Worm (Caenorhabditis elegans) whole organism, L1 larva: ENCODE measurements around the gene K08B5.1.
A peak's percentile ranks its signal among the peaks of the same experiment; 100 is the strongest.

Experiments
- C16A3.4 ChIP-seq: fragments of 150-350 bp; optimal IDR thresholded peaks from 2 replicates; lab custom pipeline; 2014; ENCODE audit warnings: missing biosample characterization, missing genetic modification characterization
- F16B12.6 ChIP-seq: fragments of 150-350 bp; optimal IDR thresholded peaks from 2 replicates; lab custom pipeline; 2014; ENCODE audit warnings: missing biosample characterization, missing genetic modification characterization
- aha-1 ChIP-seq: fragments of 150-350 bp; optimal IDR thresholded peaks from 2 replicates; lab custom pipeline; 2014; ENCODE audit warnings: missing biosample characterization, missing genetic modification characterization
- alr-1 ChIP-seq: fragments of 200-800 bp; sonication (Bioruptor generic); optimal IDR thresholded peaks from 2 replicates; lab custom pipeline; 2018; ENCODE audit warnings: borderline replicate concordance, mild to moderate bottlenecking, missing genetic modification characterization, missing compliant biosample characterization
- aly-2 ChIP-seq: fragments of 150-350 bp; optimal IDR thresholded peaks from 2 replicates; lab custom pipeline; 2014; ENCODE audit warnings: missing biosample characterization, missing genetic modification characterization
- ama-1 ChIP-seq: fragments of 150-350 bp; optimal IDR thresholded peaks from 2 replicates; lab custom pipeline; 2014
- ceh-63 ChIP-seq: fragments of 200-800 bp; sonication (Bioruptor generic); optimal IDR thresholded peaks from 2 replicates; lab custom pipeline; 2018; ENCODE audit warnings: mild to moderate bottlenecking, missing genetic modification characterization, missing compliant biosample characterization
- ceh-8 ChIP-seq: fragments of 200-800 bp; sonication (Bioruptor generic); optimal IDR thresholded peaks from 2 replicates; lab custom pipeline; 2018; ENCODE audit warnings: mild to moderate bottlenecking, missing genetic modification characterization, moderate library complexity, missing compliant biosample characterization
- ceh-82 ChIP-seq, 3 experiments: fragments of 150-350 bp in 1 of 3; sonication (generic microtip) in 2 of 3; optimal IDR thresholded peaks; 2 replicates each; lab custom pipeline; 2014 to 2017; ENCODE audit warnings: missing biosample characterization in 3 of 3, missing genetic modification characterization in 3 of 3
- ceh-88 ChIP-seq: fragments of 200-800 bp; sonication (Bioruptor generic); IDR thresholded peaks from 2 replicates; pipeline ENCODE4 v1.3.6; 2022; ENCODE audit warnings: missing genetic modification characterization, missing compliant biosample characterization
- ceh-90 ChIP-seq: sonication (generic microtip); optimal IDR thresholded peaks from 2 replicates; lab custom pipeline; 2016; ENCODE audit warnings: missing genetic modification characterization, missing compliant biosample characterization
- ces-1 ChIP-seq: fragments of 150-350 bp; optimal IDR thresholded peaks from 2 replicates; lab custom pipeline; 2014; ENCODE audit warnings: missing biosample characterization, missing genetic modification reagents, missing genetic modification characterization
- dpl-1 ChIP-seq, 3 experiments: fragments of 150-350 bp in 2 of 3; sonication (generic microtip) in 1 of 3; optimal IDR thresholded peaks; 2 replicates each; lab custom pipeline; 2014 to 2017; ENCODE audit warnings: missing biosample characterization in 3 of 3, missing genetic modification characterization in 3 of 3, missing genetic modification reagents in 3 of 3
- efl-1 ChIP-seq, 4 experiments: fragments of 150-350 bp; optimal IDR thresholded peaks in 3 of 4; peaks in 1 of 4; 1 replicate in 1 of 4; 2 replicates in 3 of 4; lab custom pipeline; 2014; ENCODE audit warnings: missing biosample characterization in 2 of 4, missing genetic modification characterization in 2 of 4, missing genetic modification reagents in 2 of 4
- efl-3 ChIP-seq: fragments of 200-800 bp; sonication (Bioruptor generic); optimal IDR thresholded peaks from 2 replicates; lab custom pipeline; 2018; ENCODE audit warnings: mild to moderate bottlenecking, missing genetic modification characterization, missing compliant biosample characterization
- egl-13 ChIP-seq: sonication (generic microtip); optimal IDR thresholded peaks from 2 replicates; lab custom pipeline; 2016; ENCODE audit warnings: missing genotype, missing genetic modification reagents, missing genetic modification characterization, missing compliant biosample characterization
- elt-2 ChIP-seq: sonication (generic microtip); optimal IDR thresholded peaks from 2 replicates; lab custom pipeline; 2016; ENCODE audit warnings: missing genetic modification characterization, mild to moderate bottlenecking, inconsistent platforms, missing compliant biosample characterization, missing genetic modification reagents
- elt-3 ChIP-seq, 6 experiments: fragments of 150-350 bp in 1 of 6; sonication (generic microtip); optimal IDR thresholded peaks; 2 replicates each; lab custom pipeline; 2017 to 2018; ENCODE audit warnings: missing biosample characterization in 6 of 6, missing genetic modification characterization in 6 of 6, inconsistent platforms in 1 of 6
- ets-5 ChIP-seq: fragments of 200-800 bp; sonication (Bioruptor generic); IDR thresholded peaks from 2 replicates; pipeline ENCODE4 v1.3.6; 2022; ENCODE audit warnings: missing genetic modification characterization, missing compliant biosample characterization
- fos-1 ChIP-seq: fragments of 150-350 bp; optimal IDR thresholded peaks from 2 replicates; lab custom pipeline; 2014; ENCODE audit warnings: missing biosample characterization, missing genetic modification characterization
- grh-1 ChIP-seq: fragments of 200-800 bp; sonication (Bioruptor generic); IDR thresholded peaks from 2 replicates; pipeline ENCODE4 v1.3.6; 2022; ENCODE audit warnings: missing genetic modification reagents, missing genetic modification characterization, missing compliant biosample characterization
- hlh-4 ChIP-seq: sonication (generic microtip); optimal IDR thresholded peaks from 2 replicates; lab custom pipeline; 2016; ENCODE audit warnings: mild to moderate bottlenecking, missing genetic modification characterization, missing compliant biosample characterization
- isw-1 ChIP-seq: fragments of 200-800 bp; sonication (Bioruptor generic); IDR thresholded peaks from 2 replicates; pipeline ENCODE4 v1.3.6; 2022; ENCODE audit warnings: missing genetic modification characterization, missing compliant biosample characterization
- jun-1 ChIP-seq: fragments of 150-350 bp; optimal IDR thresholded peaks from 2 replicates; lab custom pipeline; 2014; ENCODE audit warnings: missing biosample characterization, missing genetic modification reagents, missing genetic modification characterization
- lin-14 ChIP-seq: fragments of 200-800 bp; sonication (Bioruptor generic); optimal IDR thresholded peaks from 2 replicates; lab custom pipeline; 2018; ENCODE audit warnings: mild to moderate bottlenecking, missing genetic modification characterization, moderate library complexity, missing compliant biosample characterization
- lin-15B ChIP-seq: fragments of 150-350 bp; sonication (generic microtip); optimal IDR thresholded peaks from 3 replicates; lab custom pipeline; 2014; ENCODE audit warnings: missing biosample characterization, missing genetic modification characterization
- lin-35 ChIP-seq, 2 experiments: fragments of 150-350 bp; optimal IDR thresholded peaks; 2 replicates each; lab custom pipeline; 2014; ENCODE audit warnings: missing biosample characterization in 2 of 2, missing genetic modification characterization in 2 of 2, missing genetic modification reagents in 2 of 2
- lin-39 ChIP-seq: fragments of 150-350 bp; optimal IDR thresholded peaks from 2 replicates; lab custom pipeline; 2014; ENCODE audit warnings: missing biosample characterization, missing genetic modification reagents, missing genetic modification characterization
- lir-3 ChIP-seq: sonication (generic microtip); optimal IDR thresholded peaks from 2 replicates; lab custom pipeline; 2016; ENCODE audit warnings: mild to moderate bottlenecking, missing genetic modification characterization, moderate library complexity, missing compliant biosample characterization; ENCODE audit not compliant: poor library complexity
- lsy-2 ChIP-seq, 2 experiments: fragments of 150-350 bp; optimal IDR thresholded peaks; 2 replicates each; lab custom pipeline; 2014; ENCODE audit warnings: missing biosample characterization in 2 of 2, missing genetic modification characterization in 2 of 2
- mab-9 ChIP-seq: fragments of 200-800 bp; sonication (Bioruptor generic); IDR thresholded peaks from 2 replicates; pipeline ENCODE4 v1.3.6; 2022; ENCODE audit warnings: missing genetic modification reagents, missing genetic modification characterization, missing compliant biosample characterization
- mep-1 ChIP-seq: fragments of 150-350 bp; optimal IDR thresholded peaks from 2 replicates; lab custom pipeline; 2014; ENCODE audit warnings: missing biosample characterization, missing genetic modification characterization
- nhr-11 ChIP-seq: fragments of 150-350 bp; optimal IDR thresholded peaks from 2 replicates; lab custom pipeline; 2014; ENCODE audit warnings: missing biosample characterization, missing genetic modification characterization
- nhr-12 ChIP-seq: sonication (generic microtip); optimal IDR thresholded peaks from 2 replicates; lab custom pipeline; 2017; ENCODE audit warnings: missing biosample characterization, missing genetic modification characterization
- nhr-19 ChIP-seq: fragments of 200-800 bp; sonication (Bioruptor generic); conservative IDR thresholded peaks from 2 replicates; pipeline ENCODE4 v1.3.6; 2022; ENCODE audit warnings: missing genetic modification characterization, missing compliant biosample characterization
- nhr-20 ChIP-seq: sonication (generic microtip); optimal IDR thresholded peaks from 2 replicates; lab custom pipeline; 2016; ENCODE audit warnings: mild to moderate bottlenecking, missing genetic modification characterization, missing compliant biosample characterization
- nhr-237 ChIP-seq: fragments of 150-350 bp; optimal IDR thresholded peaks from 2 replicates; lab custom pipeline; 2014; ENCODE audit warnings: missing biosample characterization, missing genetic modification characterization
- nhr-28 ChIP-seq: fragments of 150-350 bp; optimal IDR thresholded peaks from 2 replicates; lab custom pipeline; 2014; ENCODE audit warnings: missing biosample characterization, missing genetic modification characterization
- nhr-47 ChIP-seq: sonication (generic microtip); optimal IDR thresholded peaks from 2 replicates; lab custom pipeline; 2016; ENCODE audit warnings: mild to moderate bottlenecking, missing genetic modification characterization, moderate library complexity, missing compliant biosample characterization
- nhr-71 ChIP-seq: sonication (generic microtip); optimal IDR thresholded peaks from 2 replicates; lab custom pipeline; 2016; ENCODE audit warnings: mild to moderate bottlenecking, missing genetic modification characterization, moderate library complexity, missing compliant biosample characterization
- nhr-76 ChIP-seq: sonication (generic microtip); optimal IDR thresholded peaks from 2 replicates; lab custom pipeline; 2017; ENCODE audit warnings: missing biosample characterization, missing genetic modification characterization
- nhr-77 ChIP-seq: fragments of 150-350 bp; optimal IDR thresholded peaks from 2 replicates; lab custom pipeline; 2014; ENCODE audit warnings: missing biosample characterization, missing genetic modification characterization
- nhr-84 ChIP-seq: sonication (generic microtip); optimal IDR thresholded peaks from 2 replicates; lab custom pipeline; 2017; ENCODE audit warnings: missing biosample characterization, missing genetic modification characterization
- nhr-85 ChIP-seq: sonication (generic microtip); peaks from one replicate; lab custom pipeline; 2016; ENCODE audit warnings: missing genetic modification characterization, inconsistent platforms, missing compliant biosample characterization
- rnt-1 ChIP-seq: sonication (generic microtip); optimal IDR thresholded peaks from 2 replicates; lab custom pipeline; 2016; ENCODE audit warnings: mild to moderate bottlenecking, missing genetic modification characterization, moderate library complexity, missing compliant biosample characterization
- skn-1 ChIP-seq: fragments of 150-350 bp; optimal IDR thresholded peaks from 2 replicates; lab custom pipeline; 2014; ENCODE audit warnings: missing biosample characterization, missing genetic modification characterization
- snu-23 ChIP-seq: sonication (generic microtip); optimal IDR thresholded peaks from 2 replicates; lab custom pipeline; 2016; ENCODE audit warnings: missing genetic modification characterization, missing compliant biosample characterization
- swsn-7 ChIP-seq: sonication (generic microtip); optimal IDR thresholded peaks from 2 replicates; lab custom pipeline; 2016; ENCODE audit warnings: missing genetic modification characterization, missing compliant biosample characterization
- unc-130 ChIP-seq: fragments of 150-350 bp; optimal IDR thresholded peaks from 2 replicates; lab custom pipeline; 2017; ENCODE audit warnings: missing biosample characterization, missing genetic modification characterization, inconsistent platforms
- zip-4 ChIP-seq: fragments of 200-800 bp; sonication (Bioruptor generic); optimal IDR thresholded peaks from 2 replicates; lab custom pipeline; 2018; ENCODE audit warnings: mild to moderate bottlenecking, missing genetic modification characterization, moderate library complexity, missing compliant biosample characterization
- ztf-11 ChIP-seq, 2 experiments: sonication (generic microtip); optimal IDR thresholded peaks; 2 replicates each; lab custom pipeline; 2016 to 2017; ENCODE audit warnings: missing genetic modification characterization in 2 of 2, missing biosample characterization in 1 of 2, missing compliant biosample characterization in 1 of 2
- ztf-4 ChIP-seq: fragments of 150-350 bp; optimal IDR thresholded peaks from 2 replicates; lab custom pipeline; 2014; ENCODE audit warnings: missing biosample characterization, missing genetic modification characterization

The K08B5.1 gene

ce11 chrX:16611333-16612043 lies 53.3 kb downstream of the K08B5.1 start:
- TF ChIP-seq swsn-7 (tag; lab: Kevin White, UChicago): no peak
- TF ChIP-seq mab-9: no peak
- TF ChIP-seq ztf-4: no peak
- TF ChIP-seq nhr-47: peak; percentile 1
- TF ChIP-seq rnt-1: peak; percentile 71
- no peak for TF ChIP-seq fos-1 (tag; lab: Kevin White, UChicago)
- TF ChIP-seq nhr-20 (tag; lab: Kevin White, UChicago): peak; percentile 25
- TF ChIP-seq alr-1 (tag; lab: Kevin White, UChicago): no peak
- no peak for TF ChIP-seq aha-1 (tag; lab: Kevin White, UChicago)
- TF ChIP-seq F16B12.6 (tag; lab: Kevin White, UChicago): no peak
- TF ChIP-seq ztf-11 (tag; optimal IDR thresholded peaks at IDR 0.05; lab: Kevin White, UChicago): no peak
- no peak for TF ChIP-seq nhr-12 (tag; lab: Kevin White, UChicago)
- no peak for TF ChIP-seq ama-1 (lab: Kevin White, UChicago)
- no peak for TF ChIP-seq lir-3 (tag; lab: Kevin White, UChicago)
- TF ChIP-seq jun-1: no peak
- TF ChIP-seq nhr-237 (tag; lab: Kevin White, UChicago): no peak
- peak in 1 of 2 experiments; percentile 3 for TF ChIP-seq lsy-2 (tag; optimal IDR thresholded peaks at IDR 0.05; lab: Kevin White, UChicago)
- peak in 1 of 2 experiments; percentile 18 for TF ChIP-seq lin-35 (GFP tag; optimal IDR thresholded peaks at IDR 0.05; lab: Kevin White, UChicago)
- TF ChIP-seq ces-1 (GFP tag; lab: Kevin White, UChicago): no peak
- no peak for TF ChIP-seq nhr-76 (tag; lab: Kevin White, UChicago)
- TF ChIP-seq ceh-82 (tag; optimal IDR thresholded peaks at IDR 0.05; lab: Kevin White, UChicago): no peak
- no peak for TF ChIP-seq nhr-11 (tag; lab: Kevin White, UChicago)
- TF ChIP-seq unc-130 (tag; lab: Kevin White, UChicago): no peak
- TF ChIP-seq ceh-88 (GFP tag; lab: Robert Waterston, UW): no peak
- peak; percentile 73 for TF ChIP-seq lin-14
- no peak for TF ChIP-seq lin-15B (tag; lab: Kevin White, UChicago)
- TF ChIP-seq aly-2 (tag; lab: Kevin White, UChicago): no peak
- TF ChIP-seq skn-1: no peak
- TF ChIP-seq ets-5 (GFP tag; lab: Robert Waterston, UW): no peak
- TF ChIP-seq nhr-28: no peak
- TF ChIP-seq dpl-1 (GFP tag; optimal IDR thresholded peaks at IDR 0.05; lab: Kevin White, UChicago): no peak
- no peak for TF ChIP-seq ceh-63 (GFP tag; lab: Kevin White, UChicago)
- no peak for TF ChIP-seq isw-1 (GFP tag; lab: Robert Waterston, UW)
- TF ChIP-seq zip-4 (GFP tag; lab: Kevin White, UChicago): no peak
- TF ChIP-seq hlh-4 (tag; lab: Kevin White, UChicago): no peak
- no peak for TF ChIP-seq nhr-84 (tag; lab: Kevin White, UChicago)
- no peak for TF ChIP-seq ceh-8 (GFP tag; lab: Kevin White, UChicago)
- no peak for TF ChIP-seq ceh-90 (tag; lab: Kevin White, UChicago)
- peak; percentile 56 for TF ChIP-seq snu-23 (GFP tag; lab: Kevin White, UChicago)
- peak; percentile 60 for TF ChIP-seq nhr-71 (tag; lab: Kevin White, UChicago)
- no peak for TF ChIP-seq lin-39 (tag; lab: Kevin White, UChicago)
- no peak for TF ChIP-seq elt-2 (tag; lab: Kevin White, UChicago)
- no peak for TF ChIP-seq efl-3
- no peak for TF ChIP-seq grh-1 (GFP tag; lab: Robert Waterston, UW)
- TF ChIP-seq nhr-19: 0 out of 2 replicates have a peak, but pooled peaks have one; percentile 10
- peak; percentile 10 for TF ChIP-seq mep-1 (tag; lab: Kevin White, UChicago)
- TF ChIP-seq C16A3.4 (tag; lab: Kevin White, UChicago): no peak
- TF ChIP-seq egl-13 (tag; lab: Kevin White, UChicago): no peak
- no peak for TF ChIP-seq elt-3 (tag; optimal IDR thresholded peaks at IDR 0.05; lab: Kevin White, UChicago)
- peak; percentile 64 for TF ChIP-seq nhr-85 (tag; lab: Kevin White, UChicago)
- TF ChIP-seq nhr-77 (tag; lab: Kevin White, UChicago): no peak
- no peak for TF ChIP-seq efl-1 (optimal IDR thresholded peaks at IDR 0.05; lab: Kevin White, UChicago)
- TF ChIP-seq efl-1 (GFP tag; optimal IDR thresholded peaks at IDR 0.05 in 1 of 2; lab: Kevin White, UChicago): peak in 1 of 2 experiments; percentile 53
